Worm (Caenorhabditis elegans): ENCODE results near the gene F49E8.7.

F49E8.7 gene

ce11 chrIV:7532360-7532759, 23.8 kb downstream of the F49E8.7 start, which contains the start of gene R05G6.1:
Gene R05G6.1, plus strand, starts transcription at chrIV:7532660.
- no peak for TF ChIP-seq dpff-1 (tag; optimal IDR thresholded peaks at IDR 0.05)
- no peak for TF ChIP-seq aptf-3 (GFP tag; IDR thresholded peaks at IDR 0.05)
- no peak for TF ChIP-seq ets-4 (GFP tag; optimal IDR thresholded peaks at IDR 0.05)
- no peak for TF ChIP-seq lir-1 (GFP tag; conservative IDR thresholded peaks at IDR 0.05)
- TF ChIP-seq chd-7 (tag; optimal IDR thresholded peaks at IDR 0.05), result no peak
- no peak for TF ChIP-seq let-607 (tag; optimal IDR thresholded peaks at IDR 0.05)
- TF ChIP-seq lag-1 (GFP tag; IDR thresholded peaks at IDR 0.05), result no peak
- TF ChIP-seq cebp-2 (GFP tag; IDR thresholded peaks at IDR 0.05), result no peak
- no peak for TF ChIP-seq T07F8.4 (tag; optimal IDR thresholded peaks at IDR 0.05)
- no peak for TF ChIP-seq ztf-25 (GFP tag; IDR thresholded peaks at IDR 0.05)
- TF ChIP-seq Y79H2A.3 (GFP tag; conservative IDR thresholded peaks at IDR 0.05), result no peak

ce11 chrIV:7530226-7531070, 25.7 kb downstream of the F49E8.7 start:
- TF ChIP-seq zim-3 (tag; optimal IDR thresholded peaks at IDR 0.05) (no peak), nfya-2 (GFP tag; IDR thresholded peaks at IDR 0.05) (no peak), atf-7 (tag; optimal IDR thresholded peaks at IDR 0.05) (no peak), hrde-1 (tag; optimal IDR thresholded peaks at IDR 0.05; ENCODE audit: borderline replicate concordance) (no peak), K12H6.12 (tag; optimal IDR thresholded peaks at IDR 0.05) (no peak), hsf-1 (GFP tag; IDR thresholded peaks at IDR 0.05) (no peak), chd-7 (tag; optimal IDR thresholded peaks at IDR 0.05) (no peak), ceh-40 (GFP tag; IDR thresholded peaks at IDR 0.05) (no peak), rcor-1 (GFP tag; IDR thresholded peaks at IDR 0.05) (no peak), F37B4.10 (GFP tag; IDR thresholded peaks at IDR 0.05) (no peak), ceh-79 (tag; optimal IDR thresholded peaks at IDR 0.05) (no peak), mcd-1 (GFP tag; IDR thresholded peaks at IDR 0.05) (no peak), nhr-90 (tag; optimal IDR thresholded peaks at IDR 0.05) (no peak), attf-6 (GFP tag; IDR thresholded peaks at IDR 0.05) (no peak), nfyb-1 (GFP tag; IDR thresholded peaks at IDR 0.05) (no peak), snpc-4 (GFP tag; optimal IDR thresholded peaks at IDR 0.05) (no peak), snpc-4 (tag; optimal IDR thresholded peaks at IDR 0.05) (no peak)

ce11 chrIV:7523744-7524143, 32.4 kb downstream of the F49E8.7 start:
- TF ChIP-seq hmg-20 (GFP tag; IDR thresholded peaks at IDR 0.05) (no peak), atf-7 (tag; optimal IDR thresholded peaks at IDR 0.05) (no peak), egl-18 (GFP tag; IDR thresholded peaks at IDR 0.05) (no peak), F10E7.11 (tag; optimal IDR thresholded peaks at IDR 0.05) (no peak), madf-3 (GFP tag; IDR thresholded peaks at IDR 0.05) (no peak), unc-130 (GFP tag; optimal IDR thresholded peaks at IDR 0.05) (no peak), nfyb-1 (GFP tag; IDR thresholded peaks at IDR 0.05) (no peak), F22D6.2 (tag; optimal IDR thresholded peaks at IDR 0.05) (no peak)

ce11 chrIV:7521591-7521990, 34.6 kb downstream of the F49E8.7 start:
- TF ChIP-seq pha-4 (tag; optimal IDR thresholded peaks at IDR 0.05), result no peak
- no peak for TF ChIP-seq C17E4.6 (GFP tag; IDR thresholded peaks at IDR 0.05)
- TF ChIP-seq akir-1 (GFP tag; optimal IDR thresholded peaks at IDR 0.05), result no peak
- TF ChIP-seq snpc-4 (GFP tag; optimal IDR thresholded peaks at IDR 0.05), result no peak
- TF ChIP-seq snpc-4 (tag; optimal IDR thresholded peaks at IDR 0.05), result no peak
- no peak for TF ChIP-seq fkh-3 (tag; optimal IDR thresholded peaks at IDR 0.05)
- no peak for TF ChIP-seq ztf-18 (tag; optimal IDR thresholded peaks at IDR 0.05)
- TF ChIP-seq F49E8.2 (tag; optimal IDR thresholded peaks at IDR 0.05; ENCODE audit: insufficient read depth), result no peak
- no peak for TF ChIP-seq ztf-26 (tag; optimal IDR thresholded peaks at IDR 0.05)
- TF ChIP-seq ceh-27 (GFP tag; optimal IDR thresholded peaks at IDR 0.05), result no peak
- no peak for TF ChIP-seq pbrm-1 (GFP tag; IDR thresholded peaks at IDR 0.05)
- TF ChIP-seq snpc-3.4 (tag; optimal IDR thresholded peaks at IDR 0.05), result no peak
- no peak for TF ChIP-seq ztf-6 (GFP tag; IDR thresholded peaks at IDR 0.05)
- TF ChIP-seq rcor-1 (GFP tag; IDR thresholded peaks at IDR 0.05), result no peak
- TF ChIP-seq lin-40 (tag; optimal IDR thresholded peaks at IDR 0.05), result no peak

All from whole organism, young adult.